Worm (Caenorhabditis elegans): Measurements from ENCODE around the gene Y102A5C.40.

Gene Y102A5C.40

ce11 chrV:17000635-17001034 is 13.7 kb upstream of the Y102A5C.40 start:
- no peak for TF ChIP-seq nhr-84 (tag; optimal IDR thresholded peaks at IDR 0.05)
- TF ChIP-seq efl-1 (optimal IDR thresholded peaks at IDR 0.05): no peak
- TF ChIP-seq efl-1 (GFP tag; optimal IDR thresholded peaks at IDR 0.05 in 1 of 2): no peak
- no peak for TF ChIP-seq F16B12.6 (tag; optimal IDR thresholded peaks at IDR 0.05)
- TF ChIP-seq efl-3 (GFP tag; optimal IDR thresholded peaks at IDR 0.05): no peak
- TF ChIP-seq ces-1 (GFP tag; optimal IDR thresholded peaks at IDR 0.05): no peak
- no peak for TF ChIP-seq skn-1 (tag; optimal IDR thresholded peaks at IDR 0.05)
- no peak for TF ChIP-seq tlp-1 (tag; optimal IDR thresholded peaks at IDR 0.05)
- TF ChIP-seq pqm-1 (tag; optimal IDR thresholded peaks at IDR 0.05): no peak
- TF ChIP-seq lin-15B (tag; optimal IDR thresholded peaks at IDR 0.05): no peak
- TF ChIP-seq nhr-71 (tag; optimal IDR thresholded peaks at IDR 0.05): no peak
- no peak for TF ChIP-seq nhr-19 (GFP tag; conservative IDR thresholded peaks at IDR 0.05)
- TF ChIP-seq nhr-85 (tag): no peak
- TF ChIP-seq nhr-77 (tag; optimal IDR thresholded peaks at IDR 0.05): no peak

- TF ChIP-seq nhr-84 (tag; optimal IDR thresholded peaks at IDR 0.05) (no peak), hpl-2 (GFP tag; optimal IDR thresholded peaks at IDR 0.05) (no peak), irx-1 (tag; optimal IDR thresholded peaks at IDR 0.05) (no peak), zag-1 (tag; optimal IDR thresholded peaks at IDR 0.05) (no peak), snpc-4 (tag; optimal IDR thresholded peaks at IDR 0.05) (no peak), xbp-1 (tag; optimal IDR thresholded peaks at IDR 0.05) (no peak), grh-1 (GFP tag; IDR thresholded peaks at IDR 0.05) (no peak), nhr-20 (tag; optimal IDR thresholded peaks at IDR 0.05) (no peak), mef-2 (tag; optimal IDR thresholded peaks at IDR 0.05) (no peak), ces-1 (GFP tag; optimal IDR thresholded peaks at IDR 0.05) (no peak), aly-2 (tag; optimal IDR thresholded peaks at IDR 0.05) (no peak), dsc-1 (tag; optimal IDR thresholded peaks at IDR 0.05) (no peak), nhr-76 (tag; optimal IDR thresholded peaks at IDR 0.05) (no peak), lin-15B (tag; optimal IDR thresholded peaks at IDR 0.05) (no peak), unc-98 (GFP tag; IDR thresholded peaks at IDR 0.05) (no peak), C04F5.9 (tag; optimal IDR thresholded peaks at IDR 0.05) (no peak), fkh-8 (tag; optimal IDR thresholded peaks at IDR 0.05) (no peak), lin-14 (GFP tag; optimal IDR thresholded peaks at IDR 0.05) (no peak), nhr-11 (tag; optimal IDR thresholded peaks at IDR 0.05) (no peak), dpl-1 (GFP tag; optimal IDR thresholded peaks at IDR 0.05) (no peak)
Measured at ce11 chrV:17000204-17000603, 13.3 kb upstream of the Y102A5C.40 start, which contains the start of gene str-217. str-217 (minus strand) TSS chrV:17000304.

ce11 chrV:16992383-16992782 is 5.4 kb upstream of the Y102A5C.40 start:
- TF ChIP-seq hlh-17 (GFP tag; optimal IDR thresholded peaks at IDR 0.05; ENCODE audit: borderline replicate concordance) (no peak), dsc-1 (tag; optimal IDR thresholded peaks at IDR 0.05) (no peak), ztf-11 (tag; optimal IDR thresholded peaks at IDR 0.05) (no peak), mdl-1 (tag; optimal IDR thresholded peaks at IDR 0.05) (no peak), nhr-84 (tag; optimal IDR thresholded peaks at IDR 0.05) (no peak), rnt-1 (tag; optimal IDR thresholded peaks at IDR 0.05) (no peak), nhr-77 (tag; optimal IDR thresholded peaks at IDR 0.05) (no peak), irx-1 (tag; optimal IDR thresholded peaks at IDR 0.05) (no peak), mef-2 (tag; optimal IDR thresholded peaks at IDR 0.05) (no peak), pag-3 (tag; optimal IDR thresholded peaks at IDR 0.05; ENCODE audit: borderline replicate concordance, insufficient read depth) (no peak), nhr-90 (tag; optimal IDR thresholded peaks at IDR 0.05; ENCODE audit: poor library complexity) (no peak), nhr-12 (tag; optimal IDR thresholded peaks at IDR 0.05) (no peak), ces-1 (GFP tag; optimal IDR thresholded peaks at IDR 0.05) (no peak), hlh-4 (tag; optimal IDR thresholded peaks at IDR 0.05) (no peak), zag-1 (tag; optimal IDR thresholded peaks at IDR 0.05) (no peak), C04F5.9 (tag; optimal IDR thresholded peaks at IDR 0.05) (no peak), mep-1 (tag; optimal IDR thresholded peaks at IDR 0.05) (no peak), elt-2 (tag; optimal IDR thresholded peaks at IDR 0.05) (no peak), egl-13 (tag; optimal IDR thresholded peaks at IDR 0.05) (no peak), C16A3.4 (tag; optimal IDR thresholded peaks at IDR 0.05) (no peak)

Data from whole organism, L1 larva.